Worm (Caenorhabditis elegans) whole organism, midembryonic: ENCODE measurements around the gene gur-4.

Source experiments
- flt-1 ChIP-seq: fragments of 200-800 bp; sonication (Bioruptor generic); IDR thresholded peaks from 2 replicates; pipeline ENCODE4 v1.3.6; 2022; ENCODE audit warnings: missing genetic modification characterization, missing compliant biosample characterization
- klf-2 ChIP-seq: fragments of 200-800 bp; sonication (Bioruptor generic); conservative IDR thresholded peaks from 2 replicates; pipeline ENCODE4 v1.3.6; 2022; ENCODE audit warnings: missing genetic modification reagents, missing genetic modification characterization, missing compliant biosample characterization
- med-1 ChIP-seq: sonication (generic microtip); optimal IDR thresholded peaks from 2 replicates; lab custom pipeline; 2017; ENCODE audit warnings: missing genetic modification characterization, mild to moderate bottlenecking, missing compliant biosample characterization, antibody characterized with exemption, missing genetic modification reagents; ENCODE audit not compliant: insufficient read depth

- TF ChIP-seq klf-2 (GFP tag; lab: Robert Waterston, UW) (no peak), flt-1 (GFP tag; lab: Robert Waterston, UW) (no peak), med-1 (GFP tag; lab: Kevin White, UChicago) (no peak)
Measured at ce11 chrII:14106164-14106563, 1.6 kb downstream of the gur-4 start.
